Fruit fly (Drosophila melanogaster): ENCODE data around the gene Cyp4g15.

Cyp4g15 gene

dm6 chrX:11454189-11454882, 22.5 kb upstream of the Cyp4g15 start, which contains the start of the genes Evi5 and HP5:
TSS of gene Evi5 (minus strand) at chrX:11454386.
TSS of gene HP5 (plus strand) at chrX:11454786.
- TF ChIP-seq CTCF (optimal IDR thresholded peaks at IDR 0.05): peak in 1 of 2 experiments; percentile 52
- no peak for TF ChIP-seq CG8478 (optimal IDR thresholded peaks at IDR 0.05)

dm6 chrX:11457149-11457548, 19.7 kb upstream of the Cyp4g15 start:
- TF ChIP-seq CTCF (optimal IDR thresholded peaks at IDR 0.05) (no peak), CG8478 (optimal IDR thresholded peaks at IDR 0.05) (no peak)

- TF ChIP-seq CTCF (optimal IDR thresholded peaks at IDR 0.05): peak in 1 of 2 experiments; percentile 4
- TF ChIP-seq CG8478 (optimal IDR thresholded peaks at IDR 0.05): no peak
Observed at dm6 chrX:11458912-11459836, 17.7 kb upstream of the Cyp4g15 start, which contains the start of gene CG43155. TSS of gene CG43155 (plus strand) at chrX:11459786.

dm6 chrX:11464047-11464446, 12.8 kb upstream of the Cyp4g15 start:
- TF ChIP-seq CTCF (optimal IDR thresholded peaks at IDR 0.05) (no peak), CG8478 (optimal IDR thresholded peaks at IDR 0.05) (no peak)

dm6 chrX:11466757-11467156, 10.1 kb upstream of the Cyp4g15 start:
- no peak for TF ChIP-seq CTCF (optimal IDR thresholded peaks at IDR 0.05)
- no peak for TF ChIP-seq CG8478 (optimal IDR thresholded peaks at IDR 0.05)

- TF ChIP-seq CG8478 (optimal IDR thresholded peaks at IDR 0.05): no peak
- no peak for TF ChIP-seq CTCF (optimal IDR thresholded peaks at IDR 0.05)
Observed at dm6 chrX:11468304-11468703, 8.6 kb upstream of the Cyp4g15 start.

dm6 chrX:11483297-11483696, 6.4 kb downstream of the Cyp4g15 start, which contains the start of gene Uba5:
TSS of gene Uba5 (plus strand) at chrX:11483518.
- TF ChIP-seq CG8478 (optimal IDR thresholded peaks at IDR 0.05): no peak
- TF ChIP-seq CTCF (optimal IDR thresholded peaks at IDR 0.05): peak; percentile 3 to 27

DNA sequence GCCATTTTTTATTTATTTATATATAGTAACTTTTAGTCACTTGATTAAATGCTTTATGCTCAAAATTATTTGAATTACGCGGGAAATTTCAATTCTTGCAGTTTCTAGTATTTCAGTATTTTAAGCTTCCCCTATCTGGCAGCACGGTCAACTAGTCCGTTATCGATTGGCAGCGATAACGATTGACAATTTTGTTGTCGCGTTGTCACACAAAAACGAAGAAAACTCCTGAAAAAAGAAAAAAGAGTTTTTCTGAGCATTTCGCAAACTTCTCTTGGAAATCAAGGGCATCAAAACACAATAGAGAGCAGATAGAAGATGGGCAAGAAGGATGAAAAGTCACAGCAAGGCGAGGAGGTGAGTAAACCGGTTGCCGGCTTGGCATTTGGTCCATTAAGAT, 8.2 kb downstream of the Cyp4g15 start, which contains the start of gene Spase25:
TSS of gene Spase25 (plus strand) at position 176 of the 400 bp plus-strand sequence.
- TF ChIP-seq CTCF (optimal IDR thresholded peaks at IDR 0.05): no peak
- TF ChIP-seq CG8478 (optimal IDR thresholded peaks at IDR 0.05): no peak

- TF ChIP-seq CG8478 (optimal IDR thresholded peaks at IDR 0.05) (no peak), CTCF (optimal IDR thresholded peaks at IDR 0.05) (no peak)
Observed at dm6 chrX:11491473-11491872, 14.6 kb downstream of the Cyp4g15 start, which contains the start of gene CG33235. TSS of gene CG33235 (minus strand) at chrX:11491573.

dm6 chrX:11492205-11492604, 15.3 kb downstream of the Cyp4g15 start:
- TF ChIP-seq CG8478 (optimal IDR thresholded peaks at IDR 0.05) (no peak), CTCF (optimal IDR thresholded peaks at IDR 0.05) (no peak)

DNA sequence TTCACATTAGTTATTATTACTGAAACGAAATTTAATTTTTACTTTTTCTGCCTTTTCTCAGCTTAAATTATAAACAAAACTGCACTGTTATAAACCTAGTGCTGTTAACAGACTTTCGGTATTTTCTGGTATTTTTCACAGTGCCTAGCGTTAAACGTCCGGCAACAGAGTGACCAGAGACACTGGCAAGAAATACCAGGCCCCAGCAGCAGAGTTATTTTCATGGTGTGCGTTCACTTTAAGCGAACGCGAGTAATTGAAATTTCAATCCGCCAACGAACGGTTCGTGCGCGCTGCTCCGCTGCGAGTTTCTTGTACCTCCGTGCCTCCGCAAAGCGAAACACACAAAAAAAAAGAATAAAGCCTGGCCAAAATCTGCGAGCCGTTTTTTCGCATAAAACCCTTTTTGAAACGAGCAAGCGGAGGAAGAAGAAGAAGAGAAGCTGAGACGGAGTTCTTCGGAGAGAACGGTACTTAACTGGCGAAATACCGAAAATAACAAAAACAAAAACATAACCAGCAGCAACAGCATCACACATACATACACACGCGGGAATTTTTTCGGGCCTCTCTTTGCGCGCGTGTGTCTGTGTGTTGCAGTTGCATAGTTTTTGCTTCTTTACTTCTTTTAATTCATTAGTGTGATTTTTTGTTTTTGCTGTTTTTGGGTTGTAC, 16.2 kb downstream of the Cyp4g15 start, which contains the start of gene Drak:
TSS of gene Drak (plus strand) at position 220 of the 675 bp plus-strand sequence.
- TF ChIP-seq CTCF (optimal IDR thresholded peaks at IDR 0.05): no peak

DNA sequence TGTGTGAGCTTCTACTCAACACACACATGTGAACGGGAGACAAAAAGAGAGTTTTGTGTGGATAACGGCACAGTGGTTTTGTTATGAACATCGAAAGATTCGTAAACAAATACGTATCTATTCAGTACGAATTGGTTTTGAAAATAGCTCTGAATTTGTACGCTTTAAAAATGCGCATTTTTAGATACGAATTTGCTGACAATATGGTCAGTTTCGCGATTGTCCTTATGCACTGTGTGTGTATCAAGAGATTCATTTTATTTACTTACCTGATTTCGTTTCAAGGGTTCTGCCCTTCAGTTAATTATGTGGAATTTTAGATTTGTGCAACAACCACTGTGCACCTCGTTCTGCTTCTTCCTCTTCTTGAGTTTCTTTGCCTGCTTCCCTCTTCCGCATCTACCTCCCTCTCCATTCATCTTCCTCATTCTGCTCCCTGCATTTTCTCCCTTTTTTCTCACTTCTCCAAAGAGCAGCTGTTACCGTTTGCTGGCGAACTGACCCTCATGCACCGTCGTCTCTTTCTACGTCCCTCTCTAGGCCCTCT, 17.9 kb downstream of the Cyp4g15 start:
- TF ChIP-seq CG8478 (optimal IDR thresholded peaks at IDR 0.05) (no peak), CTCF (optimal IDR thresholded peaks at IDR 0.05) (no peak)

DNA sequence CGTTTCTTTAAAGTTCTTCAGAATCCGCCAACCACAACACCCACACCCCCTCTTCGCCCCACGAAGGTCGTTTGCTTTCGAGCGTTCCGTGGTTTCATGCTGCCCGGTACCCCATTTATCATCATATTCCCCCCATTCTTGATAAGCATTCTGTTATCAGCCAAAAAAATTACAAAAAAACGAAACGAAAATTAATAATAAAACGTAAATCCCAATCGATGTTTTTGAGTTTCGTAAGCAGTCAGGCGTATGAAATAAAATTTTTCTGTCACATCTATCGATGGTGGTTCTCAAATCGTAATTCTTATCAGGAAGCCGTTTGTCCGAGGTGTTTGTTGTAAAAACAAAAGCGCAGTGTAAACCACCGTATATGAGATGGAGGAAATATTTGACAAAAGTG, 18.6 kb downstream of the Cyp4g15 start:
- TF ChIP-seq CTCF (optimal IDR thresholded peaks at IDR 0.05) (no peak), CG8478 (optimal IDR thresholded peaks at IDR 0.05) (no peak)

DNA sequence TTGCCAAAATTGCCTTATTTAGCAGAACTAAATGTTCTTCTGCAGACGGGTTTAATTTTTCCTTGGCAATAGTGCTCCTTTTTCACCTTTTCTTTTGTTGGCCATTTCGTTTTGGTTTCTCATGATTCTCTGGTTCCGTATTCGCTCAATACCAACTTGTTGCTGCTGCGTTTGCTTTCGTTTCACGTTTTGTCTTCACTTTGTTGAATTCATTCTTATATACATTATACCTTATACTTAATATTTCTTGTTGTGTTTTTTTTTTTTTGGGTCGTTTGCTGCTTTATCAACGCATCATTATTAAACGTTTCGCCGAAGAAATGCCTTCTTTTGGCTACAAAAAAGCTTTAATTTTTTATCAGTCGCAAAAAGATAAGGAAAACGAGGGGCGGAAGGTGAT, 19.4 kb downstream of the Cyp4g15 start:
- TF ChIP-seq CG8478 (optimal IDR thresholded peaks at IDR 0.05) (no peak), CTCF (optimal IDR thresholded peaks at IDR 0.05) (no peak)

- TF ChIP-seq CG8478 (optimal IDR thresholded peaks at IDR 0.05) (no peak), CTCF (optimal IDR thresholded peaks at IDR 0.05) (no peak)
Observed at dm6 chrX:11498143-11498542, 21.3 kb downstream of the Cyp4g15 start.
